Fruit fly (Drosophila melanogaster) whole organism: Measurements from ENCODE around the gene TkR99D.

Experiments
- CG8478 ChIP-seq: fragments of >200 bp; optimal IDR thresholded peaks from 2 replicates; lab custom pipeline; 2018; ENCODE audit warnings: inconsistent platforms
- Dll ChIP-seq: fragments of >200 bp; optimal IDR thresholded peaks from 2 replicates; lab custom pipeline; 2017
- EcR ChIP-seq, 2 experiments: fragments of >200 bp; optimal IDR thresholded peaks; 2 replicates each; lab custom pipeline; 2017; ENCODE audit warnings: missing biosample characterization in 2 of 2, missing genetic modification characterization in 2 of 2, missing genetic modification reagents in 2 of 2
- pan ChIP-seq: fragments of >200 bp; optimal IDR thresholded peaks from 2 replicates; lab custom pipeline; 2017
- psq ChIP-seq: fragments of >200 bp; optimal IDR thresholded peaks from 2 replicates; lab custom pipeline; 2017
- usp ChIP-seq: fragments of >200 bp; optimal IDR thresholded peaks from 2 replicates; lab custom pipeline; 2017; ENCODE audit warnings: missing biosample characterization, missing genetic modification characterization, mixed read lengths

The TkR99D gene

dm6 chr3R:29969347-29969746 lies at the start of gene TkR99D:
TkR99D (minus strand) TSS chr3R:29969447.
- TF ChIP-seq EcR (GFP tag; optimal IDR thresholded peaks at IDR 0.05; lab: Kevin White, UChicago) (no peak), psq (lab: Kevin White, UChicago) (no peak), pan (no peak), Dll (no peak), usp (GFP tag; lab: Kevin White, UChicago) (no peak), CG8478 (lab: Kevin White, UChicago) (no peak)

dm6 chr3R:30014977-30015514 lies 45.8 kb upstream of the TkR99D start, which contains the start of gene CG7920:
CG7920 (minus strand) TSS chr3R:30015284.
- no peak for TF ChIP-seq Dll
- no peak for TF ChIP-seq EcR (GFP tag; optimal IDR thresholded peaks at IDR 0.05; lab: Kevin White, UChicago)
- TF ChIP-seq psq (lab: Kevin White, UChicago), result no peak
- no peak for TF ChIP-seq usp (GFP tag; lab: Kevin White, UChicago)
- no peak for TF ChIP-seq pan

- TF ChIP-seq psq (lab: Kevin White, UChicago), result no peak
- TF ChIP-seq CG8478 (lab: Kevin White, UChicago), result no peak
- no peak for TF ChIP-seq usp (GFP tag; lab: Kevin White, UChicago)
- no peak for TF ChIP-seq Dll
- no peak for TF ChIP-seq pan
- TF ChIP-seq EcR (GFP tag; optimal IDR thresholded peaks at IDR 0.05; lab: Kevin White, UChicago), result no peak
These were observed 45.2 kb upstream of the TkR99D start for dm6 chr3R:30014480-30014879.

dm6 chr3R:30013909-30014308 lies 44.7 kb upstream of the TkR99D start:
- TF ChIP-seq Dll (no peak), psq (lab: Kevin White, UChicago) (no peak), EcR (GFP tag; optimal IDR thresholded peaks at IDR 0.05; lab: Kevin White, UChicago) (no peak), pan (no peak), usp (GFP tag; lab: Kevin White, UChicago) (no peak), CG8478 (lab: Kevin White, UChicago) (no peak)

- TF ChIP-seq pan (no peak), CG8478 (lab: Kevin White, UChicago) (no peak), psq (lab: Kevin White, UChicago) (no peak), usp (GFP tag; lab: Kevin White, UChicago) (no peak), Dll (no peak), EcR (GFP tag; optimal IDR thresholded peaks at IDR 0.05; lab: Kevin White, UChicago) (no peak)
These were observed 43.6 kb upstream of the TkR99D start for dm6 chr3R:30012602-30013489.

- TF ChIP-seq Dll (no peak), EcR (GFP tag; optimal IDR thresholded peaks at IDR 0.05; lab: Kevin White, UChicago) (no peak), psq (lab: Kevin White, UChicago) (no peak), pan (no peak), CG8478 (lab: Kevin White, UChicago) (no peak)
These were observed 39.9 kb upstream of the TkR99D start, which contains the start of gene CG7912 for dm6 chr3R:30009173-30009572. CG7912 (minus strand) TSS chr3R:30009189.

- TF ChIP-seq psq (lab: Kevin White, UChicago), result no peak
- no peak for TF ChIP-seq usp (GFP tag; lab: Kevin White, UChicago)
- no peak for TF ChIP-seq CG8478 (lab: Kevin White, UChicago)
- TF ChIP-seq EcR (GFP tag; optimal IDR thresholded peaks at IDR 0.05; lab: Kevin White, UChicago), result no peak
These were observed 36.2 kb upstream of the TkR99D start for dm6 chr3R:30005332-30005979.

dm6 chr3R:30004648-30005047 lies 35.4 kb upstream of the TkR99D start, which contains the start of the genes Nlp and Nph:
Nlp (plus strand) TSS chr3R:30004785.
Nph (minus strand) TSS chr3R:30004861.
- TF ChIP-seq CG8478 (lab: Kevin White, UChicago), result no peak

- TF ChIP-seq usp (GFP tag; lab: Kevin White, UChicago) (no peak), CG8478 (lab: Kevin White, UChicago) (no peak), pan (no peak), psq (lab: Kevin White, UChicago) (no peak), Dll (no peak), EcR (GFP tag; optimal IDR thresholded peaks at IDR 0.05; lab: Kevin White, UChicago) (no peak)
These were observed 31.0 kb upstream of the TkR99D start, which contains the start of gene Tace for dm6 chr3R:30000286-30000685. Tace (plus strand) TSS chr3R:30000530.

- TF ChIP-seq EcR (GFP tag; optimal IDR thresholded peaks at IDR 0.05; lab: Kevin White, UChicago), result no peak
These were observed 30.2 kb upstream of the TkR99D start, which contains the start of gene CG34298 for dm6 chr3R:29999495-29999894. CG34298 (plus strand) TSS chr3R:29999795.

- no peak for TF ChIP-seq usp (GFP tag; lab: Kevin White, UChicago)
- no peak for TF ChIP-seq EcR (GFP tag; optimal IDR thresholded peaks at IDR 0.05; lab: Kevin White, UChicago)
- TF ChIP-seq CG8478 (lab: Kevin White, UChicago), result no peak
- no peak for TF ChIP-seq pan
- TF ChIP-seq psq (lab: Kevin White, UChicago), result no peak
- TF ChIP-seq Dll, result no peak
These were observed 28.5 kb upstream of the TkR99D start, which contains the start of the genes CG15525 and CG11504 for dm6 chr3R:29997607-29998236. CG15525 (minus strand) TSS chr3R:29997676. CG11504 (plus strand) TSS chr3R:29997900.
